Worm (Caenorhabditis elegans) whole organism, L4 larva: ENCODE results near the gene F14F9.3.
A peak's percentile ranks its signal among the peaks of the same experiment; 100 is the strongest.

Source experiments
- T20F7.1 ChIP-seq: fragments of 200-800 bp; sonication (Bioruptor generic); optimal IDR thresholded peaks from 2 replicates; lab custom pipeline; 2018; ENCODE audit warnings: mild to moderate bottlenecking, missing genetic modification characterization, missing compliant biosample characterization
- Y105C5A.15 ChIP-seq: fragments of 200-800 bp; sonication (Bioruptor generic); IDR thresholded peaks from 2 replicates; pipeline ENCODE4 v1.3.6; 2022; ENCODE audit warnings: missing genetic modification characterization, missing compliant biosample characterization
- ZK337.2 ChIP-seq: fragments of 200-800 bp; sonication (Bioruptor generic); IDR thresholded peaks from 2 replicates; pipeline ENCODE4 v1.3.6; 2022; ENCODE audit warnings: missing genetic modification reagents, missing genetic modification characterization, missing compliant biosample characterization
- aha-1 ChIP-seq: fragments of 150-350 bp; peaks from one replicate; lab custom pipeline; 2014; ENCODE audit warnings: missing biosample characterization, missing genetic modification characterization
- daf-12 ChIP-seq: fragments of 150-350 bp; optimal IDR thresholded peaks from 2 replicates; lab custom pipeline; 2014; ENCODE audit warnings: missing biosample characterization, missing genetic modification reagents, missing genetic modification characterization
- daf-8 ChIP-seq: fragments of 200-800 bp; sonication (Bioruptor generic); IDR thresholded peaks from 2 replicates; pipeline ENCODE4 v1.3.6; 2022; ENCODE audit warnings: missing genetic modification characterization, missing compliant biosample characterization
- dmd-6 ChIP-seq: fragments of 200-800 bp; sonication (Bioruptor generic); IDR thresholded peaks from 2 replicates; pipeline ENCODE4 v1.3.6; 2022; ENCODE audit warnings: missing genetic modification reagents, missing genetic modification characterization, missing compliant biosample characterization
- dpl-1 ChIP-seq: fragments of 150-350 bp; optimal IDR thresholded peaks from 2 replicates; lab custom pipeline; 2014; ENCODE audit warnings: missing biosample characterization, missing genetic modification reagents, missing genetic modification characterization
- fkh-10 ChIP-seq: fragments of 150-350 bp; optimal IDR thresholded peaks from 2 replicates; lab custom pipeline; 2014; ENCODE audit warnings: missing biosample characterization, missing genetic modification reagents, missing genetic modification characterization
- fos-1 ChIP-seq: fragments of 150-350 bp; optimal IDR thresholded peaks from 2 replicates; lab custom pipeline; 2014; ENCODE audit warnings: missing biosample characterization, missing genetic modification characterization
- gei-8 ChIP-seq: fragments of 200-800 bp; sonication (Bioruptor generic); optimal IDR thresholded peaks from 2 replicates; lab custom pipeline; 2018; ENCODE audit warnings: mild to moderate bottlenecking, missing genetic modification characterization, missing compliant biosample characterization
- hif-1 ChIP-seq, 2 experiments: sonication (generic microtip); optimal IDR thresholded peaks; 2 replicates each; lab custom pipeline; 2016 to 2017; ENCODE audit warnings: missing compliant biosample characterization in 2 of 2, missing genetic modification characterization in 2 of 2, missing genetic modification reagents in 2 of 2, missing genotype in 2 of 2, mild to moderate bottlenecking in 1 of 2
- hlh-11 ChIP-seq: fragments of 200-800 bp; sonication (Bioruptor generic); optimal IDR thresholded peaks from 2 replicates; lab custom pipeline; 2018; ENCODE audit warnings: mild to moderate bottlenecking, missing genetic modification characterization, missing compliant biosample characterization
- hlh-30 ChIP-seq: sonication (generic microtip); optimal IDR thresholded peaks from 2 replicates; lab custom pipeline; 2017; ENCODE audit warnings: antibody characterized with exemption, mild to moderate bottlenecking, missing genetic modification characterization, missing compliant biosample characterization; ENCODE audit not compliant: insufficient read depth
- lin-38 ChIP-seq: fragments of 200-800 bp; sonication (Bioruptor generic); IDR thresholded peaks from 2 replicates; pipeline ENCODE4 v1.3.6; 2022; ENCODE audit warnings: missing genetic modification reagents, missing genetic modification characterization, missing compliant biosample characterization
- lir-3 ChIP-seq: sonication (generic microtip); optimal IDR thresholded peaks from 2 replicates; lab custom pipeline; 2016; ENCODE audit warnings: mild to moderate bottlenecking, missing genetic modification characterization, missing compliant biosample characterization
- madf-5 ChIP-seq, 2 experiments: fragments of 200-800 bp; sonication (Bioruptor generic); IDR thresholded peaks; 2 replicates each; pipeline ENCODE4 v1.3.6; 2022; ENCODE audit warnings: missing compliant biosample characterization in 2 of 2, missing genetic modification characterization in 2 of 2
- madf-9 ChIP-seq: fragments of 200-800 bp; sonication (Bioruptor generic); conservative IDR thresholded peaks from 2 replicates; pipeline ENCODE4 v1.3.6; 2022; ENCODE audit warnings: missing genetic modification reagents, missing genetic modification characterization, missing compliant biosample characterization
- mdl-1 ChIP-seq, 2 experiments: fragments of 150-350 bp in 1 of 2; sonication (generic microtip) in 1 of 2; optimal IDR thresholded peaks; 2 replicates each; lab custom pipeline; 2014 to 2017; ENCODE audit warnings: missing biosample characterization in 2 of 2, missing genetic modification characterization in 2 of 2
- mes-2 ChIP-seq: sonication (generic microtip); optimal IDR thresholded peaks from 2 replicates; lab custom pipeline; 2016; ENCODE audit warnings: missing genotype, mild to moderate bottlenecking, missing genetic modification characterization, missing compliant biosample characterization; ENCODE audit not compliant: poor library complexity, severe bottlenecking
- nhr-102 ChIP-seq: sonication (generic microtip); optimal IDR thresholded peaks from 2 replicates; lab custom pipeline; 2016; ENCODE audit warnings: mild to moderate bottlenecking, missing genetic modification characterization, moderate library complexity, missing compliant biosample characterization
- nhr-11 ChIP-seq: fragments of 150-350 bp; optimal IDR thresholded peaks from 2 replicates; lab custom pipeline; 2014; ENCODE audit warnings: missing biosample characterization, missing genetic modification characterization
- nhr-28 ChIP-seq: fragments of 150-350 bp; optimal IDR thresholded peaks from 2 replicates; lab custom pipeline; 2014; ENCODE audit warnings: missing biosample characterization, missing genetic modification characterization
- nhr-42 ChIP-seq: fragments of 200-800 bp; sonication (Bioruptor generic); IDR thresholded peaks from 2 replicates; pipeline ENCODE4 v1.3.6; 2022; ENCODE audit warnings: missing genetic modification characterization, missing compliant biosample characterization
- nhr-6 ChIP-seq: fragments of 150-350 bp; optimal IDR thresholded peaks from 2 replicates; lab custom pipeline; 2014; ENCODE audit warnings: missing biosample characterization, missing genetic modification characterization
- nhr-77 ChIP-seq: fragments of 150-350 bp; optimal IDR thresholded peaks from 2 replicates; lab custom pipeline; 2014; ENCODE audit warnings: missing biosample characterization, missing genetic modification characterization
- spr-3 ChIP-seq: fragments of 200-800 bp; sonication (Bioruptor generic); optimal IDR thresholded peaks from 2 replicates; lab custom pipeline; 2018; ENCODE audit warnings: mild to moderate bottlenecking, missing genetic modification characterization, missing compliant biosample characterization
- unc-62 ChIP-seq, 3 experiments: fragments of 150-350 bp in 1 of 3; sonication (generic microtip); optimal IDR thresholded peaks in 2 of 3; peaks in 1 of 3; 1 replicate in 1 of 3; 2 replicates in 2 of 3; lab custom pipeline; 2014 to 2017; ENCODE audit warnings: missing biosample characterization in 3 of 3, missing genetic modification characterization in 3 of 3, missing genetic modification reagents in 3 of 3, missing genotype in 1 of 3
- vab-7 ChIP-seq: fragments of 200-800 bp; sonication (Bioruptor generic); IDR thresholded peaks from 2 replicates; pipeline ENCODE4 v1.3.6; 2022; ENCODE audit warnings: missing genetic modification reagents, missing genetic modification characterization, missing compliant biosample characterization
- zfp-3 ChIP-seq: fragments of 200-800 bp; sonication (Bioruptor generic); conservative IDR thresholded peaks from 2 replicates; pipeline ENCODE4 v1.3.6; 2022; ENCODE audit warnings: missing genetic modification reagents, missing genetic modification characterization, missing compliant biosample characterization
- zip-2 ChIP-seq: fragments of 150-350 bp; optimal IDR thresholded peaks from 2 replicates; lab custom pipeline; 2014; ENCODE audit warnings: missing biosample characterization, missing genetic modification characterization
- ztf-7 ChIP-seq: fragments of 150-350 bp; optimal IDR thresholded peaks from 2 replicates; lab custom pipeline; 2014; ENCODE audit warnings: missing biosample characterization, missing genetic modification characterization

The F14F9.3 gene

DNA sequence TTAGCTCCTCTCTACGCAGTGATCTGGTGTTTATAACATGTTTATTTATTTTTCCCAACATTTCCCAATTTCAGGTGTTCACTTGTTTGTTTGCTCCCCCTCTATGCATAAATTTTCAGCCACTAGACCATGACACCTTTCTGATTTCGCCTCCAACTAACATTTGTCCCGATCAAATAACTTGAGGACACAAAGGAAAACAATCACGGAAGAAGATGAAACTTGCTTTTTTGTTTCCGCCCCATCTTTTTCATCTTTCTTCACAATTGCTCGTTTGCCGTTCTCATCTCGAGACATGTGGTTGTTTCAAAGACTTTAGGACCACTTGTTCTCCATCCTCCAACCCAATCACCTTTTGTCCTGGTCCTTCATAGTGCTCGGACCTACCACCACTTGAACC, 11.2 kb upstream of the F14F9.3 start, which contains the start of gene F14F9.5:
Gene F14F9.5 (plus strand): TSS at position 301 of the 400 bp plus-strand sequence.
- TF ChIP-seq ztf-7 (tag; lab: Kevin White, UChicago) (no peak), fkh-10 (GFP tag; lab: Kevin White, UChicago) (no peak)

DNA sequence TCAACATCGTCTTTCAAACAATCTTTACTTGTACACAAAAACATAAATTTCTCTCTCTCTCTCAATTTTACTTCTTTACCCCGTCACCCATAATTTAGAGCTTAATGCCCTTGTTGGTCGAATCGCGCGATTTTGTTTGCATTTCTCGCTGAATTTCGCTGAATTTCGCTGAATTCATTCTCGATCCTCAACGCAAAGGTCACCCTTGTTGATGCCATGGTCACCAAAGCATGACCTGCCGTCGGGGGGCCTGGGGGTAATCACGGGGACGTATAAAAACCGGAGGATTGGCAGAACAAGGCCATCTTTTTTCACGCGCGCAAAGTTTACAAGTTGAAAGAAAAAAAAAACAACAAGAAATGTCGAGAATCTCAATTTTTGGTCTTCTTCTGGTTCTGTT, 8.0 kb upstream of the F14F9.3 start, which contains the start of gene F14F9.8:
Gene F14F9.8 (plus strand): TSS at position 301 of the 400 bp plus-strand sequence.
- TF ChIP-seq lir-3 (no peak), unc-62 (GFP tag; optimal IDR thresholded peaks at IDR 0.05 in 1 of 2; lab: Kevin White, UChicago) (peak in 1 of 2 experiments; percentile 4), unc-62 (tag; optimal IDR thresholded peaks at IDR 0.05; lab: Kevin White, UChicago) (no peak), spr-3 (no peak), fos-1 (no peak), zfp-3 (GFP tag; lab: Robert Waterston, UW) (no peak), hlh-30 (no peak), dpl-1 (GFP tag; lab: Kevin White, UChicago) (no peak), aha-1 (tag; lab: Kevin White, UChicago) (peak; percentile 79), daf-8 (no peak), Y105C5A.15 (no peak)

DNA sequence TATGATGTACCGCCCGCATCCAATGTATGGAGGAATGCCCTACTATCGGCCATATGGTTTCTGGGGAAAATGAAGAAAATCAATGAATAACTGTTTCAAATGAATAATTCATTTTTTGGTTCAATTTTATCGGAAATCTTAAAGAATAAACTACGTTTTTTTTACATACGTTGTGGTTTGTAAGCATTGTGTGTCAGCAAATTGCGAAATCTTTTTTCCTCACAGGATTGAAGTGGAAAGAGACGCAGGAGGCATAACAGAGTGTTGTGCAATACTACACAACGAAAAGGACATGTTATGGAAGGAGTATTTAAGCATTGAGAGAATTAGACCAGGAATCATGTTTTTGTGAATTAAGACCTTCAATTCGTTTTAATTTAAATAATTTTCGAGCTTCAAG, 6.6 kb upstream of the F14F9.3 start:
- TF ChIP-seq hif-1 (tag; optimal IDR thresholded peaks at IDR 0.05; lab: Kevin White, UChicago): peak in 1 of 2 experiments; percentile 46
- TF ChIP-seq mes-2 (tag; lab: Kevin White, UChicago): no peak
- peak; percentile 57 for TF ChIP-seq nhr-6 (tag; lab: Kevin White, UChicago)
- peak; percentile 8 for TF ChIP-seq nhr-77 (tag; lab: Kevin White, UChicago)
- peak; percentile 20 for TF ChIP-seq dpl-1 (GFP tag; lab: Kevin White, UChicago)
- TF ChIP-seq hlh-30: peak; percentile 40
- TF ChIP-seq aha-1 (tag; lab: Kevin White, UChicago): peak; percentile 70
- TF ChIP-seq zip-2 (tag; lab: Kevin White, UChicago): peak; percentile 99
- TF ChIP-seq spr-3: no peak
- peak; percentile 35 for TF ChIP-seq nhr-11 (tag; lab: Kevin White, UChicago)
- peak; percentile 64 for TF ChIP-seq ztf-7 (tag; lab: Kevin White, UChicago)
- peak; percentile 19 for TF ChIP-seq hlh-11 (tag; lab: Kevin White, UChicago)
- TF ChIP-seq zfp-3 (GFP tag; lab: Robert Waterston, UW): no peak
- no peak; the same call in 1 of the 2 replicates for TF ChIP-seq dmd-6 (GFP tag; lab: Robert Waterston, UW)
- no peak for TF ChIP-seq gei-8 (GFP tag; lab: Kevin White, UChicago)
- peak; percentile 83 for TF ChIP-seq nhr-28 (tag; lab: Kevin White, UChicago)
- peak in 1 of 2 experiments; percentile 85 for TF ChIP-seq unc-62 (GFP tag; optimal IDR thresholded peaks at IDR 0.05 in 1 of 2; lab: Kevin White, UChicago)
- TF ChIP-seq unc-62 (tag; optimal IDR thresholded peaks at IDR 0.05; lab: Kevin White, UChicago): no peak
- no peak for TF ChIP-seq vab-7 (GFP tag; lab: Robert Waterston, UW)
- TF ChIP-seq nhr-102 (tag; lab: Kevin White, UChicago): no peak
- no peak for TF ChIP-seq nhr-42 (GFP tag; lab: Robert Waterston, UW)
- no peak for TF ChIP-seq madf-9 (GFP tag; lab: Robert Waterston, UW)
- TF ChIP-seq madf-5 (GFP tag; IDR thresholded peaks at IDR 0.05; lab: Robert Waterston, UW): no peak
- TF ChIP-seq lin-38 (GFP tag; lab: Robert Waterston, UW): no peak
- no peak for TF ChIP-seq daf-12 (tag; lab: Kevin White, UChicago)

DNA sequence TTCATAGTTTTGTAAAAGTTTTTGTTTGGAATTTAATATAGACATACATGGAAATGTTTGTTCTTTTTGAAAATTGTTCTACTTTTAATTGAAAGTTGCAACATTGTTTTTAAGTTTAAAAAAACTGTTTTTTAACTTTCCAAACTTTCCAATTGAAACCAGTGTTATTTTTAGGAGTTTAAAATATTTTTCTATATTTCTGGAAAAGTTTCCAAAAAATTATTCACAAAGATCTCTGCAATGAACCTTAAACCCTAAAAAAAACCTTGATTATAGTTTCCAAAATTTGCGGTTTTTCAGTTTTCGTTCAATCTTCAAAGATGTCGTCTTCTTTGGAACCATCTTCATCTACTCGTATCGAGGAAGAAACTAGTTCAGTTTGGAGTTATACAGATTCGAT, 5.6 kb upstream of the F14F9.3 start, which contains the start of gene F14F9.4:
Gene F14F9.4 (plus strand): TSS at position 301 of the 400 bp plus-strand sequence.
- TF ChIP-seq T20F7.1 (GFP tag; lab: Kevin White, UChicago) (no peak), hlh-11 (tag; lab: Kevin White, UChicago) (no peak), mdl-1 (tag; optimal IDR thresholded peaks at IDR 0.05; lab: Kevin White, UChicago) (no peak), ZK337.2 (GFP tag; lab: Robert Waterston, UW) (no peak), daf-8 (no peak)
